Worm (Caenorhabditis elegans) whole organism, mixed stage, embryonic: ENCODE data around the gene sra-33.

ENCODE experiments used
- blmp-1 ChIP-seq: fragments of 150-350 bp; optimal IDR thresholded peaks from 2 replicates; lab custom pipeline; 2014; ENCODE audit warnings: missing biosample characterization, missing genetic modification characterization
- ceh-39 ChIP-seq: fragments of 150-350 bp; optimal IDR thresholded peaks from 2 replicates; lab custom pipeline; 2014; ENCODE audit warnings: missing biosample characterization, missing genetic modification characterization
- drap-1 ChIP-seq: fragments of 200-800 bp; sonication (Bioruptor generic); optimal IDR thresholded peaks from 3 replicates; lab custom pipeline; 2018; ENCODE audit warnings: mild to moderate bottlenecking, missing genetic modification characterization, missing compliant biosample characterization
- elt-3 ChIP-seq: fragments of 150-350 bp; optimal IDR thresholded peaks from 2 replicates; lab custom pipeline; 2014; ENCODE audit warnings: missing biosample characterization, missing genetic modification characterization
- mab-5 ChIP-seq: fragments of 150-350 bp; optimal IDR thresholded peaks from 2 replicates; lab custom pipeline; 2014; ENCODE audit warnings: missing biosample characterization, missing genetic modification characterization
- nhr-12 ChIP-seq: fragments of 150-350 bp; optimal IDR thresholded peaks from 2 replicates; lab custom pipeline; 2014; ENCODE audit warnings: missing biosample characterization, missing genetic modification characterization
- nhr-237 ChIP-seq: fragments of 150-350 bp; optimal IDR thresholded peaks from 2 replicates; lab custom pipeline; 2014; ENCODE audit warnings: missing biosample characterization, missing genetic modification characterization
- nhr-28 ChIP-seq: fragments of 150-350 bp; optimal IDR thresholded peaks from 2 replicates; lab custom pipeline; 2014; ENCODE audit warnings: missing biosample characterization, missing genetic modification characterization
- nhr-76 ChIP-seq: sonication (generic microtip); optimal IDR thresholded peaks from 2 replicates; lab custom pipeline; 2017; ENCODE audit warnings: missing biosample characterization, missing genetic modification characterization
- pha-4 ChIP-seq: fragments of 150-350 bp; optimal IDR thresholded peaks from 2 replicates; lab custom pipeline; 2018; ENCODE audit warnings: missing biosample characterization, missing genetic modification reagents, missing genetic modification characterization
- snpc-4 ChIP-seq: fragments of 150-350 bp; optimal IDR thresholded peaks from 2 replicates; lab custom pipeline; 2014; ENCODE audit warnings: missing biosample characterization, missing genetic modification characterization
- unc-62 ChIP-seq: fragments of 150-350 bp; optimal IDR thresholded peaks from 2 replicates; lab custom pipeline; 2014; ENCODE audit warnings: missing biosample characterization, missing genetic modification reagents, missing genetic modification characterization
- ztf-11 ChIP-seq: fragments of 150-350 bp; optimal IDR thresholded peaks from 2 replicates; lab custom pipeline; 2014; ENCODE audit warnings: missing biosample characterization, missing genetic modification characterization

DNA sequence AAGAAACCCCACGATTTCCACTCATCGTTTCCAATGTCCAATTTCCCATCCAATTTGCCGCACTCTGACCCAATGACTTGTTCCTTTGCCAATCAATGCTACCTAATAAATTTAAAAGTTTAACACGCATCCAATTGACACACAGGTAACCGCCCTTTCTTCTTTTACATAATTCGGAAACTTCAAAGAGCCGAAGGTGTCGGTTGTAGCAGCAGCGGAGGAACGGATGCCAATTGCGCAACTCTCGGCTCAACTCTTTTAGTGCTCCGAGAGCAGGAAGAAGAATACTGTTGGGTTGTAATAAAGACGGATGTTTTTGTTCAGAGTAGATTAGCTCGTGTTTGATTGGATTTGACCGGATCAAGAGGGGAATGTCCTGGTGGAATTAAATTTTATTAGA lies 19.8 kb downstream of the sra-33 start:
- TF ChIP-seq drap-1 (GFP tag; lab: Kevin White, UChicago) (no peak), nhr-12 (tag; lab: Kevin White, UChicago) (no peak), blmp-1 (no peak), unc-62 (GFP tag; lab: Kevin White, UChicago) (no peak), ztf-11 (tag; lab: Kevin White, UChicago) (no peak), nhr-76 (tag; lab: Kevin White, UChicago) (no peak), elt-3 (no peak), pha-4 (tag; lab: Kevin White, UChicago) (no peak), nhr-28 (no peak), ceh-39 (tag; lab: Kevin White, UChicago) (no peak), mab-5 (tag; lab: Kevin White, UChicago) (no peak), nhr-237 (no peak), snpc-4 (tag; lab: Kevin White, UChicago) (no peak)
